Worm (Caenorhabditis elegans) whole organism, L2 larva: ENCODE results near the gene bus-19.

Experiments used
- C34F6.9 ChIP-seq: fragments of 150-350 bp; optimal IDR thresholded peaks from 2 replicates; lab custom pipeline; 2014; ENCODE audit warnings: missing biosample characterization, missing genetic modification characterization
- R02D3.7 ChIP-seq: fragments of 150-350 bp; optimal IDR thresholded peaks from 2 replicates; lab custom pipeline; 2014; ENCODE audit warnings: missing biosample characterization, missing genetic modification characterization
- aly-2 ChIP-seq: fragments of 150-350 bp; optimal IDR thresholded peaks from 2 replicates; lab custom pipeline; 2014; ENCODE audit warnings: missing biosample characterization, missing genetic modification characterization
- ama-1 ChIP-seq: fragments of 150-350 bp; optimal IDR thresholded peaks from 2 replicates; lab custom pipeline; 2018; ENCODE audit warnings: inconsistent platforms
- blmp-1 ChIP-seq: sonication (generic microtip); optimal IDR thresholded peaks from 2 replicates; lab custom pipeline; 2017; ENCODE audit warnings: missing genetic modification characterization, mild to moderate bottlenecking, missing compliant biosample characterization, antibody characterized with exemption, moderate library complexity; ENCODE audit not compliant: insufficient read depth
- ceh-16 ChIP-seq: fragments of 150-350 bp; optimal IDR thresholded peaks from 2 replicates; lab custom pipeline; 2014; ENCODE audit warnings: missing biosample characterization, missing genetic modification characterization
- ceh-82 ChIP-seq: fragments of 150-350 bp; optimal IDR thresholded peaks from 2 replicates; lab custom pipeline; 2014; ENCODE audit warnings: missing biosample characterization, missing genetic modification characterization
- crh-2 ChIP-seq: sonication (generic microtip); optimal IDR thresholded peaks from 2 replicates; lab custom pipeline; 2017; ENCODE audit warnings: missing biosample characterization, missing genetic modification characterization
- dmd-4 ChIP-seq: sonication (generic microtip); optimal IDR thresholded peaks from 2 replicates; lab custom pipeline; 2017; ENCODE audit warnings: missing biosample characterization, missing genetic modification characterization
- egl-27 ChIP-seq: sonication (generic microtip); optimal IDR thresholded peaks from 3 replicates; lab custom pipeline; 2017; ENCODE audit warnings: missing biosample characterization, missing genetic modification reagents, missing genetic modification characterization
- elt-3 ChIP-seq: sonication (generic microtip); optimal IDR thresholded peaks from 2 replicates; lab custom pipeline; 2017; ENCODE audit warnings: missing biosample characterization, missing genetic modification characterization
- fos-1 ChIP-seq: fragments of 150-350 bp; optimal IDR thresholded peaks from 2 replicates; lab custom pipeline; 2014; ENCODE audit warnings: missing biosample characterization, missing genetic modification characterization
- gmeb-1 ChIP-seq: fragments of 150-350 bp; optimal IDR thresholded peaks from 2 replicates; lab custom pipeline; 2014; ENCODE audit warnings: missing biosample characterization, missing genetic modification characterization
- lin-11 ChIP-seq: fragments of 150-350 bp; sonication (generic microtip); optimal IDR thresholded peaks from 2 replicates; lab custom pipeline; 2014; ENCODE audit warnings: missing biosample characterization, missing genetic modification characterization, inconsistent platforms, mixed read lengths
- lin-13 ChIP-seq: fragments of 150-350 bp; optimal IDR thresholded peaks from 2 replicates; lab custom pipeline; 2014; ENCODE audit warnings: missing biosample characterization, missing genetic modification reagents, missing genetic modification characterization
- mab-5 ChIP-seq: fragments of 150-350 bp; optimal IDR thresholded peaks from 2 replicates; lab custom pipeline; 2014; ENCODE audit warnings: missing biosample characterization, missing genetic modification characterization
- mbf-1 ChIP-seq: sonication (generic microtip); optimal IDR thresholded peaks from 2 replicates; lab custom pipeline; 2017; ENCODE audit warnings: missing biosample characterization, missing genetic modification characterization
- mdl-1 ChIP-seq, 2 experiments: fragments of 150-350 bp in 1 of 2; sonication (generic microtip) in 1 of 2; optimal IDR thresholded peaks; 2 replicates each; lab custom pipeline; 2017; ENCODE audit warnings: missing biosample characterization in 2 of 2, missing genetic modification characterization in 2 of 2
- nhr-11 ChIP-seq: fragments of 150-350 bp; optimal IDR thresholded peaks from 2 replicates; lab custom pipeline; 2014; ENCODE audit warnings: missing biosample characterization, missing genetic modification characterization
- nhr-12 ChIP-seq: fragments of 150-350 bp; optimal IDR thresholded peaks from 2 replicates; lab custom pipeline; 2014; ENCODE audit warnings: missing biosample characterization, missing genetic modification characterization
- nhr-21 ChIP-seq: fragments of 150-350 bp; optimal IDR thresholded peaks from 2 replicates; lab custom pipeline; 2014; ENCODE audit warnings: missing biosample characterization, missing genetic modification characterization
- nhr-23 ChIP-seq: fragments of 150-350 bp; optimal IDR thresholded peaks from 2 replicates; lab custom pipeline; 2014; ENCODE audit warnings: missing biosample characterization, missing genetic modification reagents, missing genetic modification characterization
- nhr-25 ChIP-seq: fragments of 150-350 bp; sonication (generic microtip); optimal IDR thresholded peaks from 3 replicates; lab custom pipeline; 2014; ENCODE audit warnings: missing biosample characterization, missing genetic modification characterization
- nhr-6 ChIP-seq: fragments of 150-350 bp; optimal IDR thresholded peaks from 2 replicates; lab custom pipeline; 2014; ENCODE audit warnings: missing biosample characterization, missing genetic modification characterization
- peb-1 ChIP-seq: fragments of 150-350 bp; optimal IDR thresholded peaks from 2 replicates; lab custom pipeline; 2014; ENCODE audit warnings: missing biosample characterization, missing genetic modification characterization
- sem-4 ChIP-seq: fragments of 150-350 bp; optimal IDR thresholded peaks from 2 replicates; lab custom pipeline; 2014; ENCODE audit warnings: missing biosample characterization, missing genetic modification reagents, missing genetic modification characterization
- skn-1 ChIP-seq: sonication (generic microtip); optimal IDR thresholded peaks from 2 replicates; lab custom pipeline; 2017; ENCODE audit warnings: missing biosample characterization, missing genetic modification characterization
- sma-3 ChIP-seq: sonication (generic microtip); optimal IDR thresholded peaks from 2 replicates; lab custom pipeline; 2016; ENCODE audit warnings: missing genetic modification reagents, missing genetic modification characterization, missing compliant biosample characterization
- sma-9 ChIP-seq, 2 experiments: fragments of 150-350 bp in 1 of 2; sonication (generic microtip) in 1 of 2; optimal IDR thresholded peaks; 2 replicates each; lab custom pipeline; 2014 to 2016; ENCODE audit warnings: missing genetic modification characterization in 2 of 2, mild to moderate bottlenecking in 1 of 2, missing biosample characterization in 1 of 2, missing compliant biosample characterization in 1 of 2, missing genetic modification reagents in 1 of 2, moderate library complexity in 1 of 2
- snpc-4 ChIP-seq: fragments of 150-350 bp; optimal IDR thresholded peaks from 2 replicates; lab custom pipeline; 2014; ENCODE audit warnings: missing biosample characterization, missing genetic modification characterization
- unc-39 ChIP-seq: fragments of 150-350 bp; optimal IDR thresholded peaks from 2 replicates; lab custom pipeline; 2014; ENCODE audit warnings: missing biosample characterization, missing genetic modification characterization
- unc-55 ChIP-seq: fragments of 150-350 bp; sonication (generic microtip); optimal IDR thresholded peaks from 3 replicates; lab custom pipeline; 2014; ENCODE audit warnings: missing biosample characterization, missing genetic modification reagents, missing genetic modification characterization
- unc-62 ChIP-seq: fragments of 150-350 bp; optimal IDR thresholded peaks from 2 replicates; lab custom pipeline; 2014; ENCODE audit warnings: missing biosample characterization, missing genetic modification reagents, missing genetic modification characterization
- zag-1 ChIP-seq: fragments of 150-350 bp; optimal IDR thresholded peaks from 2 replicates; lab custom pipeline; 2014; ENCODE audit warnings: missing biosample characterization, missing genetic modification characterization
- ztf-4 ChIP-seq: fragments of 150-350 bp; optimal IDR thresholded peaks from 2 replicates; lab custom pipeline; 2014; ENCODE audit warnings: missing biosample characterization, missing genetic modification characterization

bus-19 gene

DNA sequence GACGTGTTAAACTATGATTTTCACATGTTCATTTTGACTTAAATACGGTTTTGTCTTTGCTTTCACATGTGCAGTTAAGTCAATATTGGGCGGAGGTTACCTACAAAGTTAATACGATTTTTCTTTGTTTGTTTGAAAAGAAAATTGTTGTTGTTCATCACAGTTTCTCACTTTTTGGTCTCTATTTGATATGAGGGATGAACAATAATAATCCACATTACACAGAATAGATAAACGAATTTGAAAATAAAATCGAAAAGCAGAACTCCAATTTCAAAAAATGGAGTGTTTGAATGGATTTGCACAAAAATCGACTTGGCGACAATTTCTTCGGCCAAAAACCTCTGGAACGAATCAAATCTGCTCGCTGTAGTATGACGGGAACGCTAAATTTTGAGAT lies 34.9 kb downstream of the bus-19 start, which contains the start of gene ttr-29:
Gene ttr-29 (minus strand): TSS at position 101 of the 400 bp plus-strand sequence.
- TF ChIP-seq ztf-4 (tag; lab: Kevin White, UChicago) (no peak), sma-3 (GFP tag; lab: Kevin White, UChicago) (no peak), fos-1 (tag; lab: Kevin White, UChicago) (no peak), elt-3 (tag; lab: Kevin White, UChicago) (no peak), nhr-11 (tag; lab: Kevin White, UChicago) (no peak), nhr-6 (tag; lab: Kevin White, UChicago) (no peak), unc-55 (GFP tag; lab: Kevin White, UChicago) (no peak), mdl-1 (tag; optimal IDR thresholded peaks at IDR 0.05; lab: Kevin White, UChicago) (no peak), sem-4 (tag; lab: Kevin White, UChicago) (no peak), ceh-82 (tag; lab: Kevin White, UChicago) (no peak), mab-5 (tag; lab: Kevin White, UChicago) (no peak), dmd-4 (tag; lab: Kevin White, UChicago) (no peak), ama-1 (no peak), nhr-21 (tag; lab: Kevin White, UChicago) (no peak), egl-27 (tag; lab: Kevin White, UChicago) (no peak)

DNA sequence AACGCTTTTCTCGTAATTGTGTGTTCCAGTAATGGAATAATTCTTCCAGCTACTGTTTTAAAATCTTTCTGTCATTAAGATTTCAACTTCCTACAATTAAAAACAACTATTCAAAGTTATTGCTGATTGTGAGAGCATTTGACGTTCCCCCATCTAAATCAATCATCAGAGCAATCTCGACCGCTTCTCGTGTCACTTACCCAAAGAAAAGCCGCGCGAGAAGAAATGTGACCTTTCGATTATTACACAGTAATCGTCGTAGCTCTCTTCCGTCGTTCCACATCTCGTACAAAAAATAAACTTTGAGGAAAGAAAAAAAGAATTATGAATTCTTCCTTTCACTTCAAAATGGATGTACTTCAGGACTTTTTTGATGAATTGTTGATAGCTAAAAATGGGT lies 35.6 kb downstream of the bus-19 start:
- TF ChIP-seq unc-62 (GFP tag; lab: Kevin White, UChicago) (no peak), lin-11 (tag; lab: Kevin White, UChicago) (no peak), sma-3 (GFP tag; lab: Kevin White, UChicago) (no peak), nhr-21 (tag; lab: Kevin White, UChicago) (no peak)

DNA sequence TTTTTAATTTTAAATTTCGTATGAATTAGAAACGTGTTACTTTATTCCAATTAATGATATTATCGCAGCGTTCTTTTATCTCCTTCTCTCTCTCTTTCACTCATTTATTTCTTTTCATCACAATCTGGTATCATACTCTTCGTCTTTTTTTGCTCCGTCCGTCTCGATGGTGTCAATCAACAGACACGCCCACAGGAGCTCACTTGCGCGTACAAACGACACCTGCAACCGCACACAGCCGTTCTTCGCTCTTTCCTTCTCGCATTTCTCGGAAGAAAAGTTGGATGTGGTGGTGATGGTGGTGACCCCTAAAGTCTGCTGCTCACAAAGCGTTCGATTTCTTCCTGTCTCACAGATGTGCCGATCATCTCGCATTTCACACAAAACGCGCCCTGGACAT lies 36.8 kb downstream of the bus-19 start:
- TF ChIP-seq C34F6.9 (tag; lab: Kevin White, UChicago) (no peak), unc-39 (tag; lab: Kevin White, UChicago) (no peak), fos-1 (tag; lab: Kevin White, UChicago) (no peak), nhr-25 (tag; lab: Kevin White, UChicago) (no peak), peb-1 (no peak), nhr-11 (tag; lab: Kevin White, UChicago) (no peak)

DNA sequence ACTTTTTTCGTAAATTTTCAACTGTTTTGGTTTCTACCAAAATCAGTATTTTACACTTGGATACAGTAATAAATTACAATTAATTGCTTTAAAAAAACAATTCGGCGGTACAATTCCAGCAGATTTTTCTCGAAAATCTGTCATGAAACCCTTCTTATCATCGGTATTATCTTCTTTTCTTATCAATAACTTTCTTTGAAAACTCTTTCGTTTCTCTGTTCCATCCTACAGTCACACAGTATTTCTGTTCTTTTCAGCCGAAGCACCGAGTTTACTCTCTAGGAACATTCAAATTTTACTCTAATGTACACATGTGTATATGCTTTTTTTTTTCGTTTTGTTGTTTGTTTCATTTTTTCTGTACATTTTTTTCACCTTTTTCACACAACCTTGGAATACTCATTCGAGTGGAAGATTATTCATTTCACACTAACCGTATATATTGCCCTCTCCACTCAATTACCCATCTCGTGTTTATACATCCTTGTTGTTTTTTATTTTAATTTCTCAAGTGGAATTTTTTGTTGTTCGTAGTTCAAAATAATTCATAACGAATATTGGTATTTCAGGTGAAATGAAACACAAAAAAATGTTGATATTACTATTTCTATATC lies 37.8 kb downstream of the bus-19 start, which contains the start of gene nid-1:
Gene nid-1 (plus strand): TSS at position 564 of the 614 bp plus-strand sequence.
- no peak for TF ChIP-seq nhr-25 (tag; lab: Kevin White, UChicago)
- TF ChIP-seq nhr-23: no peak
- no peak for TF ChIP-seq snpc-4 (tag; lab: Kevin White, UChicago)
- TF ChIP-seq ama-1: no peak
- TF ChIP-seq nhr-12 (tag; lab: Kevin White, UChicago): no peak
- TF ChIP-seq R02D3.7 (tag; lab: Kevin White, UChicago): no peak
- no peak for TF ChIP-seq lin-13 (GFP tag; lab: Kevin White, UChicago)
- TF ChIP-seq mbf-1 (tag; lab: Kevin White, UChicago): no peak
- peak; percentile 20 for TF ChIP-seq fos-1 (tag; lab: Kevin White, UChicago)
- TF ChIP-seq sma-9 (GFP tag; optimal IDR thresholded peaks at IDR 0.05; lab: Kevin White, UChicago): peak; percentile 51
- TF ChIP-seq sma-9 (tag; optimal IDR thresholded peaks at IDR 0.05; lab: Kevin White, UChicago): no peak
- TF ChIP-seq egl-27 (tag; lab: Kevin White, UChicago): no peak
- TF ChIP-seq blmp-1 (tag; lab: Kevin White, UChicago): no peak
- TF ChIP-seq crh-2 (tag; lab: Kevin White, UChicago): peak; percentile 28
- TF ChIP-seq gmeb-1 (tag; lab: Kevin White, UChicago): peak; percentile 8
- no peak for TF ChIP-seq nhr-11 (tag; lab: Kevin White, UChicago)
- no peak for TF ChIP-seq zag-1 (tag; lab: Kevin White, UChicago)
- TF ChIP-seq ztf-4 (tag; lab: Kevin White, UChicago): no peak
- no peak for TF ChIP-seq unc-55 (GFP tag; lab: Kevin White, UChicago)
- TF ChIP-seq aly-2 (tag; lab: Kevin White, UChicago): no peak
- no peak for TF ChIP-seq ceh-16 (tag; lab: Kevin White, UChicago)
- TF ChIP-seq skn-1 (tag; lab: Kevin White, UChicago): no peak
- TF ChIP-seq nhr-21 (tag; lab: Kevin White, UChicago): no peak
